Worm (Caenorhabditis elegans) whole organism, L4 larva: Measurements from ENCODE around the gene rack-1.
A peak's percentile ranks its signal among the peaks of the same experiment; 100 is the strongest.

ENCODE experiments used
- R02D3.7 ChIP-seq: fragments of 150-350 bp; sonication (generic microtip); optimal IDR thresholded peaks from 3 replicates; lab custom pipeline; 2014; ENCODE audit warnings: missing biosample characterization, missing genetic modification characterization
- Y75B8A.6 ChIP-seq: fragments of 200-800 bp; sonication (Bioruptor generic); IDR thresholded peaks from 2 replicates; pipeline ENCODE4 v1.3.6; 2022; ENCODE audit warnings: missing genetic modification reagents, missing genetic modification characterization, missing compliant biosample characterization
- aha-1 ChIP-seq: fragments of 150-350 bp; peaks from one replicate; lab custom pipeline; 2014; ENCODE audit warnings: missing biosample characterization, missing genetic modification characterization
- arid-1 ChIP-seq: fragments of 200-800 bp; sonication (Bioruptor generic); conservative IDR thresholded peaks from 2 replicates; pipeline ENCODE4 v1.3.6; 2022; ENCODE audit warnings: missing genetic modification reagents, missing genetic modification characterization, missing compliant biosample characterization
- attf-4 ChIP-seq: sonication (generic microtip); optimal IDR thresholded peaks from 3 replicates; lab custom pipeline; 2017; ENCODE audit warnings: missing biosample characterization, missing genetic modification characterization
- ceh-20 ChIP-seq: fragments of 200-800 bp; sonication (Bioruptor generic); IDR thresholded peaks from 2 replicates; pipeline ENCODE4 v1.3.6; 2022; ENCODE audit warnings: missing genetic modification reagents, missing genetic modification characterization, missing compliant biosample characterization
- ceh-28 ChIP-seq: fragments of 150-350 bp; optimal IDR thresholded peaks from 2 replicates; lab custom pipeline; 2014; ENCODE audit warnings: missing biosample characterization, missing genetic modification reagents, missing genetic modification characterization
- ces-1 ChIP-seq: fragments of 150-350 bp; sonication (generic microtip); optimal IDR thresholded peaks from 4 replicates; lab custom pipeline; 2014; ENCODE audit warnings: missing biosample characterization, missing genetic modification reagents, missing genetic modification characterization
- ctbp-1 ChIP-seq: fragments of 200-800 bp; sonication (Bioruptor generic); IDR thresholded peaks from 2 replicates; pipeline ENCODE4 v1.3.6; 2022; ENCODE audit warnings: missing genetic modification reagents, missing genetic modification characterization, missing compliant biosample characterization
- daf-16 ChIP-seq, 3 experiments: sonication (generic microtip); optimal IDR thresholded peaks; 2 replicates each; lab custom pipeline; 2016 to 2017; ENCODE audit warnings: missing genetic modification characterization in 3 of 3, missing genetic modification reagents in 3 of 3, mild to moderate bottlenecking in 2 of 3, missing compliant biosample characterization in 2 of 3, missing biosample characterization in 1 of 3, moderate library complexity in 1 of 3
- daf-19 ChIP-seq: fragments of 200-800 bp; sonication (Bioruptor generic); conservative IDR thresholded peaks from 2 replicates; pipeline ENCODE4 v1.3.6; 2022; ENCODE audit warnings: missing genetic modification characterization, missing compliant biosample characterization
- daf-8 ChIP-seq: fragments of 200-800 bp; sonication (Bioruptor generic); IDR thresholded peaks from 2 replicates; pipeline ENCODE4 v1.3.6; 2022; ENCODE audit warnings: missing genetic modification characterization, missing compliant biosample characterization
- dmd-6 ChIP-seq: fragments of 200-800 bp; sonication (Bioruptor generic); IDR thresholded peaks from 2 replicates; pipeline ENCODE4 v1.3.6; 2022; ENCODE audit warnings: missing genetic modification reagents, missing genetic modification characterization, missing compliant biosample characterization
- dpl-1 ChIP-seq: fragments of 150-350 bp; optimal IDR thresholded peaks from 2 replicates; lab custom pipeline; 2014; ENCODE audit warnings: missing biosample characterization, missing genetic modification reagents, missing genetic modification characterization
- dve-1 ChIP-seq: sonication (generic microtip); optimal IDR thresholded peaks from 2 replicates; lab custom pipeline; 2017; ENCODE audit warnings: antibody characterized with exemption, mild to moderate bottlenecking, missing genetic modification characterization, missing compliant biosample characterization; ENCODE audit not compliant: insufficient read depth
- fkh-10 ChIP-seq: fragments of 150-350 bp; optimal IDR thresholded peaks from 2 replicates; lab custom pipeline; 2014; ENCODE audit warnings: missing biosample characterization, missing genetic modification reagents, missing genetic modification characterization
- gei-8 ChIP-seq: fragments of 200-800 bp; sonication (Bioruptor generic); optimal IDR thresholded peaks from 2 replicates; lab custom pipeline; 2018; ENCODE audit warnings: mild to moderate bottlenecking, missing genetic modification characterization, missing compliant biosample characterization
- hlh-30 ChIP-seq: sonication (generic microtip); optimal IDR thresholded peaks from 2 replicates; lab custom pipeline; 2017; ENCODE audit warnings: antibody characterized with exemption, mild to moderate bottlenecking, missing genetic modification characterization, missing compliant biosample characterization; ENCODE audit not compliant: insufficient read depth
- lin-29 ChIP-seq: fragments of 200-800 bp; sonication (Bioruptor generic); IDR thresholded peaks from 2 replicates; pipeline ENCODE4 v1.3.6; 2022; ENCODE audit warnings: missing genetic modification reagents, missing genetic modification characterization, missing compliant biosample characterization
- lin-38 ChIP-seq: fragments of 200-800 bp; sonication (Bioruptor generic); IDR thresholded peaks from 2 replicates; pipeline ENCODE4 v1.3.6; 2022; ENCODE audit warnings: missing genetic modification reagents, missing genetic modification characterization, missing compliant biosample characterization
- mdl-1 ChIP-seq, 2 experiments: fragments of 150-350 bp in 1 of 2; sonication (generic microtip) in 1 of 2; optimal IDR thresholded peaks; 2 replicates each; lab custom pipeline; 2014 to 2017; ENCODE audit warnings: missing biosample characterization in 2 of 2, missing genetic modification characterization in 2 of 2
- mdt-29 ChIP-seq: fragments of 200-800 bp; sonication (Bioruptor generic); IDR thresholded peaks from 2 replicates; pipeline ENCODE4 v1.3.6; 2022; ENCODE audit warnings: missing genetic modification reagents, missing genetic modification characterization, missing compliant biosample characterization
- mes-2 ChIP-seq: sonication (generic microtip); optimal IDR thresholded peaks from 2 replicates; lab custom pipeline; 2016; ENCODE audit warnings: missing genotype, mild to moderate bottlenecking, missing genetic modification characterization, missing compliant biosample characterization; ENCODE audit not compliant: poor library complexity, severe bottlenecking
- mxl-3 ChIP-seq: fragments of 200-800 bp; sonication (Bioruptor generic); optimal IDR thresholded peaks from 2 replicates; lab custom pipeline; 2018; ENCODE audit warnings: mild to moderate bottlenecking, missing genetic modification characterization, missing compliant biosample characterization
- nhr-111 ChIP-seq: fragments of 200-800 bp; sonication (Bioruptor generic); optimal IDR thresholded peaks from 2 replicates; lab custom pipeline; 2018; ENCODE audit warnings: mild to moderate bottlenecking, missing genetic modification characterization, missing compliant biosample characterization
- nhr-28 ChIP-seq: fragments of 150-350 bp; optimal IDR thresholded peaks from 2 replicates; lab custom pipeline; 2014; ENCODE audit warnings: missing biosample characterization, missing genetic modification characterization
- nhr-42 ChIP-seq: fragments of 200-800 bp; sonication (Bioruptor generic); IDR thresholded peaks from 2 replicates; pipeline ENCODE4 v1.3.6; 2022; ENCODE audit warnings: missing genetic modification characterization, missing compliant biosample characterization
- nhr-48 ChIP-seq: sonication (generic microtip); optimal IDR thresholded peaks from 2 replicates; lab custom pipeline; 2016; ENCODE audit warnings: mild to moderate bottlenecking, missing genetic modification characterization, missing compliant biosample characterization
- pqm-1 ChIP-seq: sonication (generic microtip); optimal IDR thresholded peaks from 2 replicates; lab custom pipeline; 2017; ENCODE audit warnings: missing biosample characterization, missing genetic modification characterization
- rbr-2 ChIP-seq: sonication (generic microtip); optimal IDR thresholded peaks from 2 replicates; lab custom pipeline; 2016; ENCODE audit warnings: missing genotype, missing genetic modification characterization, missing compliant biosample characterization
- snpc-1.2 ChIP-seq: fragments of 200-800 bp; sonication (Bioruptor generic); IDR thresholded peaks from 2 replicates; pipeline ENCODE4 v1.3.6; 2022; ENCODE audit warnings: missing genetic modification reagents, missing genetic modification characterization, missing compliant biosample characterization
- tag-97 ChIP-seq: fragments of 200-800 bp; sonication (Bioruptor generic); IDR thresholded peaks from 2 replicates; pipeline ENCODE4 v1.3.6; 2022; ENCODE audit warnings: missing genetic modification characterization, missing compliant biosample characterization
- tra-1 ChIP-seq: fragments of 200-800 bp; sonication (Bioruptor generic); IDR thresholded peaks from 2 replicates; pipeline ENCODE4 v1.3.6; 2022; ENCODE audit warnings: missing genetic modification reagents, missing genetic modification characterization, missing compliant biosample characterization
- unc-62 ChIP-seq, 3 experiments: fragments of 150-350 bp in 1 of 3; sonication (generic microtip); optimal IDR thresholded peaks in 2 of 3; peaks in 1 of 3; 1 replicate in 1 of 3; 2 replicates in 2 of 3; lab custom pipeline; 2014 to 2017; ENCODE audit warnings: missing biosample characterization in 3 of 3, missing genetic modification characterization in 3 of 3, missing genetic modification reagents in 3 of 3, missing genotype in 1 of 3
- vab-7 ChIP-seq: fragments of 200-800 bp; sonication (Bioruptor generic); IDR thresholded peaks from 2 replicates; pipeline ENCODE4 v1.3.6; 2022; ENCODE audit warnings: missing genetic modification reagents, missing genetic modification characterization, missing compliant biosample characterization

The rack-1 gene

DNA sequence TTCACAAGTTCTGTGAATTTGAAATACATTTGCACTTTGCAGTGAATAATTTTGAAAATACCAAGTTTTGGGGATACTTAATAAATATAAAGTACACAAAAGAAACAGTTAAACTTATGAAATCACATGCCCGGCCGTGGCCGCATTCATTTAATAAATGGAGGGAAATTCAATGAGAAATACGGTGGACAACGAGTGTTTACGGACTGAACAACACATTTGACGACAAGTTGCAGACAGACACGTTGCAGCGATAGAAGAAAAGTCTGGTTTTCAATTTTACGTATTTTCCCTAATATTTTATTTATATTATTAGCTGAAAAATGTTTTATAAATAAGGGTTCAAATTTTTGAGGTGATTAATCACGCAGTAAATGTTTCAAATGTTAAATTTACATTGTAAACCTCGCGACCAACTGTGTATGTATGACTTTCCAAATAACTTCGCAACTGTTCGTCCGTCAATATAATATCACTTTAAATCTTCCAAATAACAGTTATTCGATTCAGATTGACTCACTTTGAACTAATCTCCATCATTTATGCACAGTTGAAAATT lies 25.0 kb upstream of the rack-1 start, which contains the start of gene copg-1 (continued):
- TF ChIP-seq mdt-29 (GFP tag; lab: Robert Waterston, UW) (no peak), arid-1 (GFP tag; lab: Robert Waterston, UW) (no peak), mdl-1 (tag; optimal IDR thresholded peaks at IDR 0.05; lab: Kevin White, UChicago) (peak in 1 of 2 experiments; percentile 9), lin-29 (no peak), ceh-28 (tag; lab: Kevin White, UChicago) (no peak), attf-4 (tag; lab: Kevin White, UChicago) (no peak)

DNA sequence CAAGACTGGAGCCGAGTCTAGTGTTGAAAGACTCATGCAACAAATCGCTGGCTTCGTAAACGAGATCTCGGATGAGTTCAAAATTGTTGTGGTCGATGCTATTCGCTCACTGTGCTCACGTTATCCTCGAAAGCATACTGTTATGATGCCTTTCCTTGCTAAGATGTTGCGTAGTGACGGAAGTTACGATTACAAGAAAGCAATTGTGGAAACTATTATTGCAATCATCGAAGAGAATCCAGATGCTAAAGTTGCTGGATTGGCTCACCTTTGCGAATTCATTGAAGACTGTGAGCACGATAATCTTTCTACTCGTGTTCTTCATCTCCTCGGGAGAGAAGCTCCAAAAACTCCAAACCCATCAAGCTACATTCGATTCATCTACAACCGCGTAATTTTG lies 23.0 kb upstream of the rack-1 start:
- no peak for TF ChIP-seq Y75B8A.6 (GFP tag; lab: Robert Waterston, UW)
- TF ChIP-seq ctbp-1 (GFP tag; lab: Robert Waterston, UW) = no peak
- no peak for TF ChIP-seq daf-16 (GFP tag; optimal IDR thresholded peaks at IDR 0.05; lab: Kevin White, UChicago)
- no peak for TF ChIP-seq daf-16 (tag; optimal IDR thresholded peaks at IDR 0.05; lab: Kevin White, UChicago)
- peak in 1 of 2 experiments; percentile 95 for TF ChIP-seq unc-62 (GFP tag; optimal IDR thresholded peaks at IDR 0.05 in 1 of 2; lab: Kevin White, UChicago)
- TF ChIP-seq unc-62 (tag; optimal IDR thresholded peaks at IDR 0.05; lab: Kevin White, UChicago) = no peak

DNA sequence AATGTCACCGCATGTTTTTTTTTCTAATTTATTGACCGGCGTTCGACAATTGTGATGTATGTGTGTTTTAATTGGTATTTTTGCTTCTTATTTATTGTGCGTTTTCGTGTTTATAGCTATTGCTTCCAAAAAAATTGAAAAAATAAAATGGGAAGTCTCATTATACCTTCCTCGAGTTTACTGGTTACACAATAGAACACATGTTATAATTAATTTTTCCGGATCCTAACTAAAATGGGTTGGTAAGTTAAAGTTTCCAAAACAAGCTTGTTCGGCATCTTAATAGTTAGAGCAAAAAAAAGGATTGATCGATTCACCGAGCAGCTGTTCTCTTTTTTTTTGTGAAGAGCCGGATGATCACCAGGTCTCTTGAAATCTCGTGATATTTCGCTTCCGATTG lies 21.0 kb upstream of the rack-1 start, which contains the start of gene ttr-54:
TSS of gene ttr-54 (plus strand) at position 301 of the 400 bp plus-strand sequence.
- TF ChIP-seq hlh-30 (tag; lab: Kevin White, UChicago) = peak; percentile 10
- no peak for TF ChIP-seq vab-7 (GFP tag; lab: Robert Waterston, UW)
- TF ChIP-seq, all 104 proteins: peak for 1

DNA sequence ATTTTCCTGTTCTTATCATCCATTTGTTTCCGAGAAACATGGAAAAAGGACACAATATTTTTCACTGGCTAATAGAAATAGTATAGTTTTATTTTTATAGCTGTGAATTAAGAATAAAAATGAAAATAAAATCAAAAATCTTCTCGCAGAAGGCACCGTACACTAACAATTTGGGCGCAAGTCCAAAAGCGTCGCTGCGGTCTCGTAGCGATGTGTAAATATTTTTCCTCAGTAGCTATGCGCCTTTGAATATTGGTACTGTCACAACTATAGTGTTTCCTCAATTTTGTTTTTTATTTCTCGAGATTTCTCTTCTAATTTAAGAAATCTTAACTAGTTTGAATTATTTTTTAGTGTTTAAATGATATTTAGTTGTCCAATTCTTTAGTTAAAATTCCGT lies 19.4 kb upstream of the rack-1 start:
- TF ChIP-seq snpc-1.2 (GFP tag; lab: Robert Waterston, UW) (peak; percentile 63; the same call in 1 of the 2 replicates), daf-8 (no peak)

DNA sequence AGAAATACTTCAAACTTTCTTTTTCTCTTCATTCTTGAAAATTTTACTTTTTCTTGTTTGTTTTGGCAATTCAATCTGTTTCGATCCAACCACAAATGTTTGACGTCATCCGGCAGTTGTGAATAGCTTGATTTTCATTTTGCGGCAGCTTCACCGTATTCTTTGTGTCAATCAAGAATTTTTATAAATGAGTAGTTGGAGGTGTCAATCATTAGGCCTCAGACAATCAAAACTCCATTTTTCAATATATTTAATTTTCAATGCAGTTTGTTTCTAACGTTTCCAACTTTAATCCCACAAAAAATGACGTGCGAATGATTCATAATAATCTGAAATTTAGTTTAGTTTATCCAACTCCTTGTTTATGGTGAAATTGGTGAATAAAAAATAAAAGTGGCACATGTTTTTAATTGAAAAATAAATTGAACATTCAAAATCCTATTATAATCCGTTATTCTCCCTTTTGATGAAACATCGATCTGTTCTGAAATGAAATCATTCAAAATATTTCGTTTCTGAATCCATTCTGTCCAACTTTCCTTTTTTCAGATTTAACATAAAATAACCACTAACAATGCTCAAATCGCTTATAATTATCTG lies 18.9 kb upstream of the rack-1 start, which contains the start of gene ttr-53:
TSS of gene ttr-53 (plus strand) at position 550 of the 600 bp plus-strand sequence.
- TF ChIP-seq dmd-6 (GFP tag; lab: Robert Waterston, UW) (0 out of 2 replicates have a peak, but pooled peaks have one; percentile 11), aha-1 (tag; lab: Kevin White, UChicago) (peak; percentile 30), tra-1 (GFP tag; lab: Robert Waterston, UW) (no peak), pqm-1 (tag; lab: Kevin White, UChicago) (no peak)

DNA sequence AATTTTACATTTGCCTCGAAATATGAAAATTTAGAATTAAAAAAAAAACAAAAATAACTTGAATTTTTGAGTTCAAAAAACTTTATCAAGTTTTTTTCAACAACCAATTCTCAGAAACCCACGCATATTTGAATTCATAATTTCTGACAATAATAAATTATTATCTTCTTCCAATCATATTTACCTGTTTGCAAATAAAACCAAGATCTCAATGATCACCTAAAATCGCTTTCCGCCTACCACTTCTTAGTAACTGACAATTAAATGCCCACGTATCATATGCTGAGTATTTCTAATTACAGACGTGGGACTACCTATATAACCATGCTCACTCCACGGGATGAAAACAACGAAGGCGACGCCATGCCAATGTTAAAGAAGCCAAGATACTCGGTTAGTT lies 14.8 kb upstream of the rack-1 start, which contains the start of gene pps-1:
TSS of gene pps-1 (plus strand) at position 301 of the 400 bp plus-strand sequence.
- 0 out of 2 replicates have a peak, but pooled peaks have one; percentile 13 for TF ChIP-seq daf-19 (GFP tag; lab: Robert Waterston, UW)
- no peak for TF ChIP-seq nhr-48 (tag; lab: Kevin White, UChicago)

DNA sequence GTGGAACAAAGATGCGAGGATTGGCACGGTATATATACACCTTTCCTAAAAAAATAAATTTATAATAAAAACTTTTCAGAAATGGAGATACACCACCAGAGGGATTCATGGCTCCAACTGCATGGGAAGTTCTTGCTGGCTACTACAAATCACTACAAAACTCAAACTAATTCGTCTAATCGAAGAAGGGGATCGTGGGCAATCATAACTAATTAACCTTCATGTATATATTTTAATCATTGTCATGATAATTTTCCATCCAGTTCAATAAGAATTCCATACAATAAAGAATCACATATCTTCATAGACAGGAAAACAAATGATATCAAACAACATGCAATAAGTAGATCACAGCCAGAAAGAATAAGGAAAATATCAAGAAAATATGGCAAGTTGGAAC lies 12.4 kb upstream of the rack-1 start:
- TF ChIP-seq tag-97 (GFP tag; lab: Robert Waterston, UW) = no peak
- TF ChIP-seq lin-38 = peak; percentile 28; the same call in 1 of the 2 replicates

DNA sequence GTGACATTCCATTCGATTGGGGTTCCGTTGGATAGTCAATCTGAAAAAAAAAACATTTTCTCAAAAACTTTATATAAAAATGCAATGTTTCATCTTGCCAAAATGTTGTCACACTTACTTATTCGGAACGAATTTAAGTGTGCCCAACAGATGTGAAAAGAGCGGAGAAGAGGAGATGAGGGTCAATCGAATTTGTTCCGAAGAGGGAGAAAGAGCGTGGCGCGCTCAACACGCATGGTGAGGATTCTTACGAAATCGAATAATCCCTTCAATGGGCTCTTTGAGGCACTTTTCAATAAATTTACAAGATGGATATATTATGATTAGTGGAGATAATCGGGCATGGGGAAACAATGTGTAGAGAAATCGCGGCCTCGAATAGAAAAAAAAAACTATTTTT lies 5.7 kb upstream of the rack-1 start:
- TF ChIP-seq mes-2 (tag; lab: Kevin White, UChicago) (no peak), nhr-111 (no peak), ceh-20 (GFP tag; lab: Robert Waterston, UW) (no peak), gei-8 (GFP tag; lab: Kevin White, UChicago) (no peak), dve-1 (tag; lab: Kevin White, UChicago) (no peak), nhr-42 (GFP tag; lab: Robert Waterston, UW) (no peak), ces-1 (GFP tag; lab: Kevin White, UChicago) (peak; percentile 92), dpl-1 (GFP tag; lab: Kevin White, UChicago) (no peak), aha-1 (tag; lab: Kevin White, UChicago) (peak; percentile 20), nhr-28 (no peak), R02D3.7 (tag; lab: Kevin White, UChicago) (no peak), fkh-10 (peak; percentile 79), mxl-3 (GFP tag; lab: Kevin White, UChicago) (no peak), rbr-2 (tag; lab: Kevin White, UChicago) (no peak), tag-97 (GFP tag; lab: Robert Waterston, UW) (no peak)
